Worm (Caenorhabditis elegans) whole organism, L4 larva: ENCODE data around the gene Y39B6A.10.

ENCODE experiments used
- ama-1 ChIP-seq: fragments of 150-350 bp; optimal IDR thresholded peaks from 2 replicates; lab custom pipeline; 2014; ENCODE audit warnings: inconsistent platforms, mixed read lengths
- nhr-28 ChIP-seq: fragments of 150-350 bp; optimal IDR thresholded peaks from 2 replicates; lab custom pipeline; 2014; ENCODE audit warnings: missing biosample characterization, missing genetic modification characterization

DNA sequence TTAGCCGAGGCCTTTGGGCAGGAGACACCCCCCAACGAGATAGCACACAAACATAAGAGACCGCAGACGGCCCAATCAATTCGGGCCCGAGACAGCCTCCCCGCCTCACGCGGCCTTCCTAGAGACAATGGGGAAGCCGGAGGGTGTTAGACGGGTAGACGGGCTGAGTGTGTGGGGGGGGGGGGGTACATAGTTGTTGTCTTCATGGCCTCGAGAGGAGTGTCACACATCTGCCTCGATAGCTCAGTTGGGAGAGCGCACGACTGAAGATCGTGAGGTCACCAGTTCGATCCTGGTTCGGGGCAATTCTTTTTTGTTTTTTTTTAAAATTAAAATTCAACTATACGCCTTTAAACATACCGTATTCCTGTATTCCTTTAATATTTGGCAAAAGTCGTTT lies 7.6 kb downstream of the Y39B6A.10 start:
- TF ChIP-seq nhr-28 (peak; percentile 27), ama-1 (no peak)
